Worm (Caenorhabditis elegans): Measurements from ENCODE around the gene B0416.7.

ce11 chrX:9264636-9265035, 33.1 kb downstream of the B0416.7 start:
- no peak for TF ChIP-seq W03F9.2 (tag; optimal IDR thresholded peaks at IDR 0.05)
- no peak for TF ChIP-seq him-1 (tag; optimal IDR thresholded peaks at IDR 0.05)
